Fruit fly (Drosophila melanogaster) whole organism, embryonic: Measurements from ENCODE around the gene Sfp35C.

ENCODE experiments used
- BEAF-32 ChIP-seq: fragments of 200-800 bp; sonication (Bioruptor generic); optimal IDR thresholded peaks from 3 replicates; lab custom pipeline; 2017; ENCODE audit warnings: missing biosample characterization, missing genetic modification characterization, mild to moderate bottlenecking, moderate library complexity, missing genetic modification reagents
- CG10366 ChIP-seq: fragments of 200-800 bp; sonication (Bioruptor generic); IDR thresholded peaks from 2 replicates; pipeline ENCODE4 v1.3.6; 2022; ENCODE audit warnings: missing biosample characterization, missing genetic modification characterization
- CG10462 ChIP-seq: fragments of 200-800 bp; sonication (Bioruptor generic); optimal IDR thresholded peaks from 2 replicates; lab custom pipeline; 2016; ENCODE audit warnings: missing biosample characterization, missing genetic modification characterization
- CG11085 ChIP-seq: fragments of 200-800 bp; sonication (Bioruptor generic); IDR thresholded peaks from 2 replicates; pipeline ENCODE4 v1.3.6; 2022; ENCODE audit warnings: missing biosample characterization, missing genetic modification characterization
- CG11696 ChIP-seq: fragments of 200-800 bp; sonication (Bioruptor generic); IDR thresholded peaks from 2 replicates; pipeline ENCODE4 v1.3.6; 2022; ENCODE audit warnings: missing biosample characterization, missing genetic modification characterization
- CG13287 ChIP-seq: fragments of 200-800 bp; sonication (Bioruptor generic); IDR thresholded peaks from 2 replicates; pipeline ENCODE4 v1.3.6; 2022; ENCODE audit warnings: missing biosample characterization, missing genetic modification characterization; ENCODE audit not compliant: partially characterized antibody
- CG13424 ChIP-seq: fragments of 200-800 bp; sonication (Bioruptor generic); optimal IDR thresholded peaks from 2 replicates; lab custom pipeline; 2019; ENCODE audit warnings: missing biosample characterization, mild to moderate bottlenecking, missing genetic modification characterization, moderate library complexity
- CG14667 ChIP-seq: fragments of 200-800 bp; sonication (Bioruptor generic); IDR thresholded peaks from 2 replicates; pipeline ENCODE4 v1.3.6; 2022; ENCODE audit warnings: missing biosample characterization, missing genetic modification characterization
- CG15479 ChIP-seq: fragments of 200-800 bp; sonication (Bioruptor generic); optimal IDR thresholded peaks from 3 replicates; lab custom pipeline; 2019; ENCODE audit warnings: missing biosample characterization, mild to moderate bottlenecking, missing genetic modification characterization, moderate library complexity
- CG17186 ChIP-seq: fragments of 200-800 bp; sonication (Bioruptor generic); optimal IDR thresholded peaks from 3 replicates; lab custom pipeline; 2017; ENCODE audit warnings: missing biosample characterization, missing genetic modification reagents, missing genetic modification characterization
- CG3163 ChIP-seq: fragments of 200-800 bp; sonication (Bioruptor generic); optimal IDR thresholded peaks from 3 replicates; lab custom pipeline; 2016; ENCODE audit warnings: missing biosample characterization, missing genetic modification characterization
- CG3726 ChIP-seq: fragments of 200-800 bp; sonication (Bioruptor generic); IDR thresholded peaks from 3 replicates; pipeline ENCODE4, ENCODE4 v1.3.6; 2022; ENCODE audit warnings: missing biosample characterization, missing genetic modification characterization
- CG3838 ChIP-seq: fragments of 200-800 bp; sonication (Bioruptor generic); optimal IDR thresholded peaks from 3 replicates; lab custom pipeline; 2016; ENCODE audit warnings: missing biosample characterization, missing genetic modification characterization
- CG6254 ChIP-seq: fragments of 200-800 bp; sonication (Bioruptor generic); optimal IDR thresholded peaks from 3 replicates; lab custom pipeline; 2017; ENCODE audit warnings: mild to moderate bottlenecking, missing biosample characterization, missing genetic modification reagents, missing genetic modification characterization
- CG6683 ChIP-seq: fragments of 200-800 bp; sonication (Bioruptor generic); optimal IDR thresholded peaks from 2 replicates; lab custom pipeline; 2017; ENCODE audit warnings: missing biosample characterization, mild to moderate bottlenecking, missing genetic modification characterization, missing genetic modification reagents
- CG6791 ChIP-seq: fragments of 200-800 bp; sonication (Bioruptor generic); IDR thresholded peaks from 3 replicates; pipeline ENCODE4 v1.3.6; 2022; ENCODE audit warnings: missing biosample characterization, missing genetic modification characterization; ENCODE audit not compliant: partially characterized antibody
- CG7271 ChIP-seq: fragments of 200-800 bp; sonication (Bioruptor generic); optimal IDR thresholded peaks from 2 replicates; lab custom pipeline; 2018; ENCODE audit warnings: missing biosample characterization, mild to moderate bottlenecking, missing genetic modification characterization, moderate library complexity
- CG7556 ChIP-seq: fragments of 200-800 bp; sonication (Bioruptor generic); optimal IDR thresholded peaks from 2 replicates; lab custom pipeline; 2017; ENCODE audit warnings: missing biosample characterization, mild to moderate bottlenecking, missing genetic modification characterization
- CG8290 ChIP-seq, 3 experiments: fragments of 200-800 bp; sonication (Bioruptor generic); optimal IDR thresholded peaks; 2 replicates each; lab custom pipeline; 2016 to 2019; ENCODE audit warnings: missing biosample characterization in 3 of 3, missing genetic modification characterization in 3 of 3, mild to moderate bottlenecking in 2 of 3, moderate library complexity in 1 of 3
- Dek ChIP-seq: fragments of 200-800 bp; sonication (Bioruptor generic); optimal IDR thresholded peaks from 3 replicates; lab custom pipeline; 2019; ENCODE audit warnings: missing biosample characterization, mild to moderate bottlenecking, missing genetic modification characterization, moderate library complexity
- Dfd ChIP-seq, 2 experiments: fragments of >200 bp; optimal IDR thresholded peaks; 2 replicates each; lab custom pipeline; 2017; ENCODE audit warnings: missing biosample characterization in 2 of 2, missing genetic modification characterization in 2 of 2
- ERR ChIP-seq: fragments of 200-800 bp; sonication (Bioruptor generic); optimal IDR thresholded peaks from 2 replicates; lab custom pipeline; 2016; ENCODE audit warnings: missing biosample characterization, missing genetic modification characterization
- Eip74EF ChIP-seq, 2 experiments: fragments of 200-800 bp in 1 of 2; fragments of >200 bp in 1 of 2; sonication (Bioruptor generic) in 1 of 2; optimal IDR thresholded peaks; 2 replicates each; lab custom pipeline; 2017 to 2019; ENCODE audit warnings: missing biosample characterization in 2 of 2, missing genetic modification characterization in 2 of 2, mild to moderate bottlenecking in 1 of 2, moderate library complexity in 1 of 2
- HLH3B ChIP-seq: fragments of 200-800 bp; sonication (Bioruptor generic); IDR thresholded peaks from 2 replicates; pipeline ENCODE4 v1.3.6; 2022; ENCODE audit warnings: missing biosample characterization, missing genetic modification characterization
- Hmr ChIP-seq: fragments of 200-800 bp; sonication (Bioruptor generic); optimal IDR thresholded peaks from 3 replicates; lab custom pipeline; 2017; ENCODE audit warnings: mild to moderate bottlenecking, missing biosample characterization, missing genetic modification reagents, missing genetic modification characterization
- MTF-1 ChIP-seq: fragments of 200-800 bp; sonication (Bioruptor generic); optimal IDR thresholded peaks from 2 replicates; lab custom pipeline; 2018; ENCODE audit warnings: missing biosample characterization, mild to moderate bottlenecking, missing genetic modification characterization, borderline replicate concordance
- Meics ChIP-seq: fragments of 200-800 bp; sonication (Bioruptor generic); optimal IDR thresholded peaks from 2 replicates; lab custom pipeline; 2017; ENCODE audit warnings: missing biosample characterization, mild to moderate bottlenecking, missing genetic modification characterization
- Nf-YB ChIP-seq: fragments of 200-800 bp; sonication (Bioruptor generic); optimal IDR thresholded peaks from 3 replicates; lab custom pipeline; 2019; ENCODE audit warnings: missing biosample characterization, mild to moderate bottlenecking, missing genetic modification characterization, moderate library complexity
- Opbp ChIP-seq: fragments of 200-800 bp; sonication (Bioruptor generic); IDR thresholded peaks from 3 replicates; pipeline ENCODE4 v1.3.6; 2022; ENCODE audit warnings: missing biosample characterization, missing genetic modification characterization; ENCODE audit not compliant: partially characterized antibody
- Ssrp ChIP-seq: fragments of 200-800 bp; sonication (Bioruptor generic); optimal IDR thresholded peaks from 2 replicates; lab custom pipeline; 2018; ENCODE audit warnings: missing biosample characterization, mild to moderate bottlenecking, missing genetic modification characterization, moderate library complexity
- ara ChIP-seq: fragments of 200-800 bp; sonication (Bioruptor generic); IDR thresholded peaks from 2 replicates; pipeline ENCODE4 v1.3.6; 2022; ENCODE audit warnings: missing biosample characterization, missing genetic modification characterization
- bcd ChIP-seq: fragments of 200-800 bp; sonication (Bioruptor generic); optimal IDR thresholded peaks from 2 replicates; lab custom pipeline; 2017; ENCODE audit warnings: missing biosample characterization, mild to moderate bottlenecking, missing genetic modification characterization
- br ChIP-seq: fragments of >200 bp; optimal IDR thresholded peaks from 2 replicates; lab custom pipeline; 2017
- danr ChIP-seq: fragments of 200-800 bp; sonication (Bioruptor generic); IDR thresholded peaks from 2 replicates; pipeline ENCODE4 v1.3.6; 2022; ENCODE audit warnings: missing biosample characterization, missing genetic modification characterization
- dm ChIP-seq: fragments of 200-800 bp; sonication (Bioruptor generic); optimal IDR thresholded peaks from 3 replicates; lab custom pipeline; 2016; ENCODE audit warnings: missing biosample characterization, missing genetic modification characterization
- fru ChIP-seq: fragments of >200 bp; optimal IDR thresholded peaks from 2 replicates; lab custom pipeline; 2017
- gce ChIP-seq: fragments of 200-800 bp; sonication (Bioruptor generic); IDR thresholded peaks from 3 replicates; pipeline ENCODE4 v1.3.6; 2022; ENCODE audit warnings: missing biosample characterization, missing genetic modification characterization
- hb ChIP-seq: fragments of 200-800 bp; sonication (Bioruptor generic); IDR thresholded peaks from 3 replicates; pipeline ENCODE4 v1.3.6; 2022; ENCODE audit warnings: missing biosample characterization, missing genetic modification characterization; ENCODE audit not compliant: partially characterized antibody
- kay ChIP-seq: fragments of 200-800 bp; sonication (Bioruptor generic); optimal IDR thresholded peaks from 2 replicates; lab custom pipeline; 2016; ENCODE audit warnings: missing biosample characterization, missing genetic modification characterization
- luna ChIP-seq: fragments of 200-800 bp; sonication (Bioruptor generic); optimal IDR thresholded peaks from 2 replicates; lab custom pipeline; 2016; ENCODE audit warnings: missing biosample characterization, missing genetic modification characterization
- mam ChIP-seq: fragments of 200-800 bp; sonication (Bioruptor generic); optimal IDR thresholded peaks from 3 replicates; lab custom pipeline; 2016; ENCODE audit warnings: missing biosample characterization, missing genetic modification characterization
- nerfin-1 ChIP-seq: fragments of 200-800 bp; sonication (Bioruptor generic); optimal IDR thresholded peaks from 3 replicates; lab custom pipeline; 2019; ENCODE audit warnings: missing biosample characterization, mild to moderate bottlenecking, missing genetic modification characterization, moderate library complexity
- oc ChIP-seq: fragments of 200-800 bp; sonication (Bioruptor generic); optimal IDR thresholded peaks from 2 replicates; lab custom pipeline; 2018; ENCODE audit warnings: missing biosample characterization, mild to moderate bottlenecking, missing genetic modification characterization, moderate library complexity
- odd ChIP-seq: fragments of 200-800 bp; sonication (Bioruptor generic); optimal IDR thresholded peaks from 2 replicates; lab custom pipeline; 2017; ENCODE audit warnings: missing biosample characterization, mild to moderate bottlenecking, missing genetic modification characterization
- org-1 ChIP-seq: fragments of 200-800 bp; sonication (Bioruptor generic); optimal IDR thresholded peaks from 2 replicates; lab custom pipeline; 2017; ENCODE audit warnings: missing biosample characterization, missing genetic modification characterization
- row ChIP-seq: fragments of 200-800 bp; sonication (Bioruptor generic); IDR thresholded peaks from 3 replicates; pipeline ENCODE4 v1.3.6; 2022; ENCODE audit warnings: missing biosample characterization, missing genetic modification characterization
- sr ChIP-seq: fragments of 200-800 bp; sonication (Bioruptor generic); IDR thresholded peaks from 3 replicates; pipeline ENCODE4 v1.3.6; 2022; ENCODE audit warnings: missing biosample characterization, missing genetic modification characterization
- tll ChIP-seq, 2 experiments: fragments of 200-800 bp in 1 of 2; fragments of >200 bp in 1 of 2; sonication (Bioruptor generic) in 1 of 2; optimal IDR thresholded peaks; 2 replicates each; lab custom pipeline; 2017 to 2019; ENCODE audit warnings: missing biosample characterization in 2 of 2, missing genetic modification characterization in 2 of 2, mild to moderate bottlenecking in 1 of 2, moderate library complexity in 1 of 2

The Sfp35C gene

DNA sequence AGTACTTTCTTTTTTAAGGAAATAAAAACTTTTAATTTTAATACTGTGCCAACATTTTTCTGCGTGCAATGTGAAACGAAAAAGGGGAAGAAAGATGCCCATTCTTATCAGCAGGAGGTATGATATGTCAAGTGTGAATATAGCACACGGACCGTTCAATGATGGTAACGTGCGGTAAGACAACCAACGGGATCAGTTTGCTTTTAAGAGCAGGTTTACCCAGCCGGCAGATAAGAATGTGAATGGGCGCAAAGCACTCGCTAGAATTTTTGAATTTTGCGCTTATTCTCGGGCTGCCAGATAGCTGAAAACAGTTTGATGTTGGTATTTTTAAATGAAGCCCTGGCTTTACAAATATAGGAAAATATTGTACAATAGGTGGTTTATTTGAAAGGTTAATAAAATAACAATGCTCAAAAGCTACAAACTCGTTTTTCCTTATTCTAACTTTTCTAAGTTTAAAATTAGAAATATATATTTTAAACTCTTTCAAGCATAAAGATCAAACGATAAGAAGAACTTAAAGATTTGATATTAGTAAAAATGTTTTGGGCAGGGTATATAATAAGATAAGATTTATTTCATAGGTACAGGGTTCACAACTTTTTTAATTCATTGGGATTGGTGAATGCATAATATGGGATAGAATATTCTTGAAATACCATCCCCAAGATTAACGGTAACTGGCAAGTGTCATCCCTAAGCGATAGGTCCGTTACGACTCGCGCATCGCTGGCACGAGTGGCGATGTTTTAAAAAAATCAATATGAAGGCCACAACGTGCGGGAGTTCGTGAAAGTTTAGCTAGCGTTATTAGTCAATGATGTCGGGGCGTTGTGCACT, 46.5 kb upstream of the Sfp35C start, which contains the start of gene dao (continued):
- TF ChIP-seq Nf-YB (GFP tag; lab: Kevin White, UChicago) (no peak), CG17186 (GFP tag; lab: Kevin White, UChicago) (no peak), gce (GFP tag; lab: Robert Waterston, UW) (no peak), row (peak; percentile 80), CG7271 (tag; lab: Kevin White, UChicago) (no peak), CG6683 (GFP tag; lab: Kevin White, UChicago) (no peak), bcd (GFP tag; lab: Kevin White, UChicago) (no peak), CG3726 (GFP tag; lab: Robert Waterston, UW) (no peak), Hmr (GFP tag; lab: Kevin White, UChicago) (peak; percentile 53), MTF-1 (GFP tag; lab: Kevin White, UChicago) (peak; percentile 92), luna (GFP tag; lab: Kevin White, UChicago) (no peak), CG11085 (GFP tag; lab: Robert Waterston, UW) (0 out of 2 replicates have a peak, but pooled peaks have one; percentile 31), nerfin-1 (tag; lab: Kevin White, UChicago) (peak; percentile 11), odd (GFP tag; lab: Kevin White, UChicago) (no peak), sr (GFP tag; lab: Robert Waterston, UW) (no peak), danr (GFP tag; lab: Robert Waterston, UW) (no peak), Meics (GFP tag; lab: Kevin White, UChicago) (peak; percentile 34), HLH3B (peak; percentile 23; the same call in 1 of the 2 replicates), Dfd (GFP tag; optimal IDR thresholded peaks at IDR 0.05; lab: Kevin White, UChicago) (no peak), CG8290 (GFP tag; optimal IDR thresholded peaks at IDR 0.05; lab: Kevin White, UChicago) (no peak), CG8290 (tag; optimal IDR thresholded peaks at IDR 0.05; lab: Kevin White, UChicago) (peak in 1 of 2 experiments; percentile 57), CG10366 (GFP tag; lab: Robert Waterston, UW) (peak; percentile 50; the same call in 1 of the 2 replicates), ERR (GFP tag; lab: Kevin White, UChicago) (no peak), CG3163 (GFP tag; lab: Kevin White, UChicago) (peak; percentile 18), kay (no peak), oc (tag; lab: Kevin White, UChicago) (no peak), CG13424 (tag; lab: Kevin White, UChicago) (peak; percentile 39), fru (lab: Kevin White, UChicago) (no peak), ara (GFP tag; lab: Robert Waterston, UW) (no peak), CG6791 (peak; percentile 77), org-1 (GFP tag; lab: Kevin White, UChicago) (no peak), br (lab: Kevin White, UChicago) (no peak), dm (peak; percentile 11), CG7556 (GFP tag; lab: Kevin White, UChicago) (peak; percentile 31), CG11696 (GFP tag; lab: Robert Waterston, UW) (0 out of 2 replicates have a peak, but pooled peaks have one; percentile 29), mam (GFP tag; lab: Kevin White, UChicago) (peak; percentile 56), tll (GFP tag; optimal IDR thresholded peaks at IDR 0.05; lab: Kevin White, UChicago) (no peak), Dek (tag; lab: Kevin White, UChicago) (peak; percentile 28), BEAF-32 (GFP tag; lab: Kevin White, UChicago) (peak; percentile 81), CG10462 (peak; percentile 58), Opbp (GFP tag; lab: Robert Waterston, UW) (peak; percentile 85), CG14667 (peak; percentile 9; the same call in 1 of the 2 replicates), Ssrp (tag; lab: Kevin White, UChicago) (peak; percentile 47), Eip74EF (GFP tag; optimal IDR thresholded peaks at IDR 0.05; lab: Kevin White, UChicago) (no peak), hb (GFP tag; lab: Robert Waterston, UW) (peak; percentile 74), CG3838 (GFP tag; lab: Kevin White, UChicago) (no peak), CG6254 (GFP tag; lab: Kevin White, UChicago) (no peak), CG13287 (GFP tag; lab: Robert Waterston, UW) (peak; percentile 82), CG15479 (peak; percentile 45)
